Fruit fly (Drosophila melanogaster) whole organism, embryonic: ENCODE measurements around the gene Ca-Ma2d.

Experiments used
- Blimp-1 ChIP-seq: fragments of 200-800 bp; sonication (Bioruptor generic); optimal IDR thresholded peaks from 3 replicates; lab custom pipeline; 2018; ENCODE audit warnings: missing biosample characterization, missing genetic modification characterization, mild to moderate bottlenecking, moderate library complexity, missing genetic modification reagents
- CG10321 ChIP-seq: fragments of 200-800 bp; sonication (Bioruptor generic); IDR thresholded peaks from 2 replicates; pipeline ENCODE4 v1.3.6; 2022; ENCODE audit warnings: missing biosample characterization, missing genetic modification characterization
- CG10543 ChIP-seq: fragments of 200-800 bp; sonication (Bioruptor generic); optimal IDR thresholded peaks from 3 replicates; lab custom pipeline; 2017; ENCODE audit warnings: missing biosample characterization, mild to moderate bottlenecking, missing genetic modification characterization, moderate library complexity
- CG11085 ChIP-seq: fragments of 200-800 bp; sonication (Bioruptor generic); IDR thresholded peaks from 2 replicates; pipeline ENCODE4 v1.3.6; 2022; ENCODE audit warnings: missing biosample characterization, missing genetic modification characterization
- CG11504 ChIP-seq: fragments of 200-800 bp; sonication (Bioruptor generic); optimal IDR thresholded peaks from 3 replicates; lab custom pipeline; 2019; ENCODE audit warnings: missing biosample characterization, mild to moderate bottlenecking, missing genetic modification characterization, moderate library complexity
- CG12236 ChIP-seq: fragments of 200-800 bp; sonication (Bioruptor generic); optimal IDR thresholded peaks from 2 replicates; lab custom pipeline; 2016; ENCODE audit warnings: missing biosample characterization, missing genetic modification characterization
- CG12769 ChIP-seq: fragments of 200-800 bp; sonication (Bioruptor generic); optimal IDR thresholded peaks from 2 replicates; lab custom pipeline; 2019; ENCODE audit warnings: missing biosample characterization, mild to moderate bottlenecking, missing genetic modification characterization, moderate library complexity
- CG13775 ChIP-seq: fragments of 200-800 bp; sonication (Bioruptor generic); optimal IDR thresholded peaks from 3 replicates; lab custom pipeline; 2017; ENCODE audit warnings: missing biosample characterization, mild to moderate bottlenecking, missing genetic modification characterization
- CG13894 ChIP-seq: fragments of 200-800 bp; sonication (Bioruptor generic); optimal IDR thresholded peaks from 3 replicates; lab custom pipeline; 2018; ENCODE audit warnings: missing biosample characterization, mild to moderate bottlenecking, missing genetic modification characterization, moderate library complexity
- CG14667 ChIP-seq: fragments of 200-800 bp; sonication (Bioruptor generic); IDR thresholded peaks from 2 replicates; pipeline ENCODE4 v1.3.6; 2022; ENCODE audit warnings: missing biosample characterization, missing genetic modification characterization
- CG15479 ChIP-seq: fragments of 200-800 bp; sonication (Bioruptor generic); optimal IDR thresholded peaks from 3 replicates; lab custom pipeline; 2019; ENCODE audit warnings: missing biosample characterization, mild to moderate bottlenecking, missing genetic modification characterization, moderate library complexity
- CG17568 ChIP-seq: fragments of 200-800 bp; sonication (Bioruptor generic); optimal IDR thresholded peaks from 2 replicates; lab custom pipeline; 2018; ENCODE audit warnings: missing biosample characterization, mild to moderate bottlenecking, missing genetic modification characterization, moderate library complexity
- CG18764 ChIP-seq: fragments of 200-800 bp; sonication (Bioruptor generic); optimal IDR thresholded peaks from 3 replicates; lab custom pipeline; 2016; ENCODE audit warnings: missing biosample characterization, missing genetic modification characterization
- CG31365 ChIP-seq: fragments of 200-800 bp; sonication (Bioruptor generic); optimal IDR thresholded peaks from 2 replicates; lab custom pipeline; 2018; ENCODE audit warnings: missing biosample characterization, mild to moderate bottlenecking, missing genetic modification characterization
- CG4730 ChIP-seq: fragments of 200-800 bp; sonication (Bioruptor generic); IDR thresholded peaks from 2 replicates; pipeline ENCODE4 v1.3.6; 2022; ENCODE audit warnings: missing biosample characterization, missing genetic modification characterization
- CG6175 ChIP-seq: fragments of 200-800 bp; sonication (Bioruptor generic); IDR thresholded peaks from 3 replicates; pipeline ENCODE4 v1.3.6; 2022; ENCODE audit warnings: missing biosample characterization, missing genetic modification characterization
- CG6689 ChIP-seq: fragments of 200-800 bp; sonication (Bioruptor generic); IDR thresholded peaks from 2 replicates; pipeline ENCODE4 v1.3.6; 2022; ENCODE audit warnings: missing biosample characterization, missing genetic modification characterization
- CG6765 ChIP-seq: fragments of 200-800 bp; sonication (Bioruptor generic); optimal IDR thresholded peaks from 3 replicates; lab custom pipeline; 2017; ENCODE audit warnings: missing biosample characterization, mild to moderate bottlenecking, missing genetic modification characterization
- CG7556 ChIP-seq: fragments of 200-800 bp; sonication (Bioruptor generic); optimal IDR thresholded peaks from 2 replicates; lab custom pipeline; 2017; ENCODE audit warnings: missing biosample characterization, mild to moderate bottlenecking, missing genetic modification characterization
- CG7987 ChIP-seq: fragments of 200-800 bp; sonication (Bioruptor generic); optimal IDR thresholded peaks from 2 replicates; lab custom pipeline; 2018; ENCODE audit warnings: missing biosample characterization, mild to moderate bottlenecking, missing genetic modification characterization, moderate library complexity
- CG8281 ChIP-seq: fragments of 200-800 bp; sonication (Bioruptor generic); optimal IDR thresholded peaks from 2 replicates; lab custom pipeline; 2018; ENCODE audit warnings: missing biosample characterization, mild to moderate bottlenecking, missing genetic modification characterization, moderate library complexity
- CHES-1-like ChIP-seq: fragments of 200-800 bp; sonication (Bioruptor generic); optimal IDR thresholded peaks from 2 replicates; lab custom pipeline; 2016; ENCODE audit warnings: missing biosample characterization, missing genetic modification characterization
- D19A ChIP-seq: fragments of 200-800 bp; optimal IDR thresholded peaks from 3 replicates; lab custom pipeline; 2019; ENCODE audit warnings: missing biosample characterization, mild to moderate bottlenecking, missing genetic modification characterization, moderate library complexity
- Dip2 ChIP-seq: fragments of 200-800 bp; sonication (Bioruptor generic); IDR thresholded peaks from 2 replicates; pipeline ENCODE4 v1.3.6; 2022; ENCODE audit warnings: missing biosample characterization, missing genetic modification characterization
- Drgx ChIP-seq: fragments of 200-800 bp; sonication (Bioruptor generic); IDR thresholded peaks from 2 replicates; pipeline ENCODE4 v1.3.6; 2022; ENCODE audit warnings: missing biosample characterization, missing genetic modification characterization
- Med ChIP-seq: fragments of 200-800 bp; sonication (Bioruptor generic); peaks from one replicate; lab custom pipeline; 2016; ENCODE audit warnings: missing biosample characterization, missing genetic modification characterization, mild to moderate bottlenecking, inconsistent platforms, moderate library complexity
- Pdp1 ChIP-seq, 2 experiments: fragments of 200-800 bp; sonication (Bioruptor generic); optimal IDR thresholded peaks; 3 replicates each; lab custom pipeline; 2016; ENCODE audit warnings: missing biosample characterization in 2 of 2, missing genetic modification characterization in 2 of 2, mild to moderate bottlenecking in 1 of 2, moderate library complexity in 1 of 2
- Poxn ChIP-seq: fragments of 200-800 bp; sonication (Bioruptor generic); IDR thresholded peaks from 2 replicates; pipeline ENCODE4 v1.3.6; 2022; ENCODE audit warnings: missing biosample characterization, missing genetic modification characterization
- Rfx ChIP-seq: fragments of 200-800 bp; sonication (Bioruptor generic); IDR thresholded peaks from 2 replicates; pipeline ENCODE4 v1.3.6; 2022; ENCODE audit warnings: missing biosample characterization, missing genetic modification characterization
- Scr ChIP-seq: fragments of 200-800 bp; sonication (Bioruptor generic); IDR thresholded peaks from 2 replicates; pipeline ENCODE4 v1.3.6; 2022; ENCODE audit warnings: missing biosample characterization, missing genetic modification characterization; ENCODE audit not compliant: partially characterized antibody
- Trl ChIP-seq, 3 experiments: fragments of >200 bp in 2 of 3; fragments of 200-800 bp in 1 of 3; sonication (Bioruptor generic) in 1 of 3; optimal IDR thresholded peaks; 2 replicates in 1 of 3; 3 replicates in 2 of 3; lab custom pipeline; 2016 to 2017; ENCODE audit warnings: missing biosample characterization in 1 of 3, missing genetic modification characterization in 1 of 3
- abd-A ChIP-seq: fragments of 200-800 bp; sonication (Bioruptor generic); optimal IDR thresholded peaks from 3 replicates; lab custom pipeline; 2019; ENCODE audit warnings: missing biosample characterization, mild to moderate bottlenecking, missing genetic modification characterization, moderate library complexity
- ara ChIP-seq: fragments of 200-800 bp; sonication (Bioruptor generic); IDR thresholded peaks from 2 replicates; pipeline ENCODE4 v1.3.6; 2022; ENCODE audit warnings: missing biosample characterization, missing genetic modification characterization
- bsh ChIP-seq, 2 experiments: fragments of 200-800 bp; sonication (Bioruptor generic); optimal IDR thresholded peaks; 2 replicates each; lab custom pipeline; 2017 to 2018; ENCODE audit warnings: mild to moderate bottlenecking in 2 of 2, missing biosample characterization in 2 of 2, missing genetic modification characterization in 2 of 2, moderate library complexity in 1 of 2
- crp ChIP-seq, 2 experiments: fragments of 200-800 bp; sonication (Bioruptor generic); optimal IDR thresholded peaks; 2 replicates in 1 of 2; 3 replicates in 1 of 2; lab custom pipeline; 2017; ENCODE audit warnings: missing biosample characterization in 2 of 2, missing genetic modification characterization in 2 of 2, mild to moderate bottlenecking in 1 of 2, moderate library complexity in 1 of 2
- ftz-f1 ChIP-seq: fragments of 200-800 bp; sonication (Bioruptor generic); optimal IDR thresholded peaks from 2 replicates; lab custom pipeline; 2016; ENCODE audit warnings: missing biosample characterization, missing genetic modification characterization
- h ChIP-seq: fragments of >200 bp; optimal IDR thresholded peaks from 2 replicates; lab custom pipeline; 2017
- kni ChIP-seq: fragments of 200-800 bp; sonication (Bioruptor generic); optimal IDR thresholded peaks from 3 replicates; lab custom pipeline; 2017; ENCODE audit warnings: mild to moderate bottlenecking, missing biosample characterization, missing genetic modification reagents, missing genetic modification characterization
- nom ChIP-seq: fragments of 200-800 bp; sonication (Bioruptor generic); optimal IDR thresholded peaks from 2 replicates; lab custom pipeline; 2017; ENCODE audit warnings: missing biosample characterization, missing genetic modification characterization, mild to moderate bottlenecking, moderate library complexity, missing genetic modification reagents
- pb ChIP-seq: fragments of 200-800 bp; sonication (Bioruptor generic); optimal IDR thresholded peaks from 3 replicates; lab custom pipeline; 2016; ENCODE audit warnings: missing biosample characterization, missing genetic modification characterization
- pfk ChIP-seq: fragments of 200-800 bp; sonication (Bioruptor generic); optimal IDR thresholded peaks from 2 replicates; lab custom pipeline; 2018; ENCODE audit warnings: missing biosample characterization, mild to moderate bottlenecking, missing genetic modification characterization, moderate library complexity
- sd ChIP-seq: fragments of 200-800 bp; sonication (Bioruptor generic); optimal IDR thresholded peaks from 3 replicates; lab custom pipeline; 2018; ENCODE audit warnings: missing biosample characterization, mild to moderate bottlenecking, missing genetic modification characterization, moderate library complexity
- sna ChIP-seq: fragments of 200-800 bp; sonication (Bioruptor generic); IDR thresholded peaks from 2 replicates; pipeline ENCODE4 v1.3.6; 2022; ENCODE audit warnings: missing biosample characterization, missing genetic modification characterization; ENCODE audit not compliant: partially characterized antibody
- tio ChIP-seq: fragments of 200-800 bp; sonication (Bioruptor generic); optimal IDR thresholded peaks from 2 replicates; lab custom pipeline; 2017; ENCODE audit warnings: missing biosample characterization, missing genetic modification characterization, inconsistent platforms
- zen ChIP-seq: fragments of 200-800 bp; sonication (Bioruptor generic); optimal IDR thresholded peaks from 3 replicates; lab custom pipeline; 2018; ENCODE audit warnings: missing biosample characterization, mild to moderate bottlenecking, missing genetic modification characterization, moderate library complexity

The Ca-Ma2d gene

DNA sequence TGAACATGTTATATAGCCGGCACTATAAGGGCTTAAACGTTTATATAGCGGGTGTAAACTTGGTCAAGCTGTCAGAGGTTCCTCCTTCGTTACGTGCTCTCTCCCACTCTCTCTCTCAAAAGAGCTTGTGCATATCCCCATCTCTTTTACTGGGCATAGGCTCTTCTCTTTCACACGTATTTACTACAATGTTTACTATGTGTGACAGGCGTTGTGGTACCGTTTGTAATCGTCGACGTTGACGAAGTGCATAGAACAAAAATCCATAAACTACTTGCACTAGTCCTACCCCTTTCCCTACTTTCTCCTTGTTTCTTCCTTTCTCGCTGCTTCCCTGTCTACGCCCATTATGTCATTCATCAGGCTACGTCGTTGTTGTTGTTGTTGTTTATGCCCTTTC, 45.5 kb downstream of the Ca-Ma2d start:
- TF ChIP-seq zen (tag; lab: Kevin White, UChicago), result peak; percentile 0
- TF ChIP-seq CG11504 (tag; lab: Kevin White, UChicago), result no peak
- no peak for TF ChIP-seq Poxn (GFP tag; lab: Robert Waterston, UW)
- TF ChIP-seq CG6689 (GFP tag; lab: Robert Waterston, UW), result no peak
- TF ChIP-seq pfk, result peak; percentile 7
- TF ChIP-seq CG12236 (GFP tag; lab: Kevin White, UChicago), result no peak
- no peak for TF ChIP-seq CG11085
- no peak for TF ChIP-seq Blimp-1 (GFP tag; lab: Kevin White, UChicago)
- TF ChIP-seq Trl (optimal IDR thresholded peaks at IDR 0.05; lab: Kevin White, UChicago), result peak; percentile 40 to 42
- TF ChIP-seq Trl (GFP tag; optimal IDR thresholded peaks at IDR 0.05; lab: Kevin White, UChicago), result no peak
- peak in 1 of 2 experiments; percentile 5 for TF ChIP-seq crp (GFP tag; optimal IDR thresholded peaks at IDR 0.05; lab: Kevin White, UChicago)
- no peak for TF ChIP-seq Rfx (GFP tag; lab: Robert Waterston, UW)
- TF ChIP-seq sna (GFP tag; lab: Robert Waterston, UW), result no peak
- TF ChIP-seq ara (GFP tag; lab: Robert Waterston, UW), result no peak
- 0 out of 2 replicates have a peak, but pooled peaks have one; percentile 26 for TF ChIP-seq CG10321
- peak in 1 of 2 experiments; percentile 11 for TF ChIP-seq Pdp1 (GFP tag; optimal IDR thresholded peaks at IDR 0.05; lab: Kevin White, UChicago)
- no peak for TF ChIP-seq CG13775 (GFP tag; lab: Kevin White, UChicago)
- no peak for TF ChIP-seq CG6765
- TF ChIP-seq h, result no peak
- TF ChIP-seq tio, result no peak
- TF ChIP-seq CG15479, result no peak
- TF ChIP-seq, all 482 proteins: peak for 6

- no peak for TF ChIP-seq pb (GFP tag; lab: Kevin White, UChicago)
- peak; percentile 2 for TF ChIP-seq pfk
- no peak for TF ChIP-seq CG7987 (GFP tag; lab: Kevin White, UChicago)
- TF ChIP-seq abd-A, result peak; percentile 78
- TF ChIP-seq sd (tag; lab: Kevin White, UChicago), result peak; percentile 5
- TF ChIP-seq CG17568 (GFP tag; lab: Kevin White, UChicago), result no peak
- TF ChIP-seq D19A (tag; lab: Kevin White, UChicago), result no peak
- TF ChIP-seq Scr (GFP tag; lab: Robert Waterston, UW), result no peak
- no peak for TF ChIP-seq bsh (GFP tag; optimal IDR thresholded peaks at IDR 0.05; lab: Kevin White, UChicago)
- no peak for TF ChIP-seq CG6175 (GFP tag; lab: Robert Waterston, UW)
- TF ChIP-seq kni (GFP tag; lab: Kevin White, UChicago), result no peak
- TF ChIP-seq CG7556 (GFP tag; lab: Kevin White, UChicago), result no peak
- TF ChIP-seq CG18764 (GFP tag; lab: Kevin White, UChicago), result no peak
- no peak for TF ChIP-seq CG4730 (GFP tag; lab: Robert Waterston, UW)
- TF ChIP-seq Rfx (GFP tag; lab: Robert Waterston, UW), result peak; percentile 54; the same call in 1 of the 2 replicates
- TF ChIP-seq Med, result peak; percentile 69
- TF ChIP-seq ftz-f1, result peak; percentile 17
- no peak for TF ChIP-seq CG6689 (GFP tag; lab: Robert Waterston, UW)
- TF ChIP-seq Dip2 (GFP tag; lab: Robert Waterston, UW), result no peak
- no peak for TF ChIP-seq CG8281 (tag; lab: Kevin White, UChicago)
- TF ChIP-seq CG12769 (tag; lab: Kevin White, UChicago), result peak; percentile 26
- 0 out of 2 replicates have a peak, but pooled peaks have one; percentile 12 for TF ChIP-seq Drgx (GFP tag; lab: Robert Waterston, UW)
- peak; percentile 72 for TF ChIP-seq CG13894 (tag; lab: Kevin White, UChicago)
- TF ChIP-seq nom (GFP tag; lab: Kevin White, UChicago), result peak; percentile 65
- no peak for TF ChIP-seq CHES-1-like (GFP tag; lab: Kevin White, UChicago)
- no peak for TF ChIP-seq CG14667 (GFP tag; lab: Robert Waterston, UW)
- TF ChIP-seq CG10543 (GFP tag; lab: Kevin White, UChicago), result peak; percentile 48
- no peak for TF ChIP-seq CG31365 (tag; lab: Kevin White, UChicago)
These were observed 46.6 kb downstream of the Ca-Ma2d start for dm6 chr2L:16277922-16278321.
